Fruit fly (Drosophila melanogaster) whole organism, embryonic: ENCODE results near the gene CG42535.
A peak's percentile ranks its signal among the peaks of the same experiment; 100 is the strongest.

Source experiments
- Abd-B ChIP-seq: fragments of 200-800 bp; sonication (Bioruptor generic); optimal IDR thresholded peaks from 2 replicates; lab custom pipeline; 2018; ENCODE audit warnings: missing biosample characterization, mild to moderate bottlenecking, missing genetic modification characterization, moderate library complexity
- BEAF-32 ChIP-seq: fragments of 200-800 bp; sonication (Bioruptor generic); optimal IDR thresholded peaks from 3 replicates; lab custom pipeline; 2017; ENCODE audit warnings: missing biosample characterization, missing genetic modification characterization, mild to moderate bottlenecking, moderate library complexity, missing genetic modification reagents
- CG13424 ChIP-seq: fragments of 200-800 bp; sonication (Bioruptor generic); optimal IDR thresholded peaks from 2 replicates; lab custom pipeline; 2019; ENCODE audit warnings: missing biosample characterization, mild to moderate bottlenecking, missing genetic modification characterization, moderate library complexity
- CG13624 ChIP-seq: fragments of 200-800 bp; sonication (Bioruptor generic); optimal IDR thresholded peaks from 2 replicates; lab custom pipeline; 2016; ENCODE audit warnings: missing biosample characterization, missing genetic modification characterization
- CG15073 ChIP-seq: fragments of 200-800 bp; sonication (Bioruptor generic); optimal IDR thresholded peaks from 2 replicates; lab custom pipeline; 2016; ENCODE audit warnings: missing biosample characterization, missing genetic modification characterization
- CG15514 ChIP-seq: fragments of 200-800 bp; sonication (Bioruptor generic); optimal IDR thresholded peaks from 3 replicates; lab custom pipeline; 2017; ENCODE audit warnings: missing biosample characterization, missing genetic modification characterization, mild to moderate bottlenecking, moderate library complexity, missing genetic modification reagents
- CG2712 ChIP-seq: fragments of 200-800 bp; optimal IDR thresholded peaks from 3 replicates; lab custom pipeline; 2019; ENCODE audit warnings: missing biosample characterization, mild to moderate bottlenecking, missing genetic modification characterization, moderate library complexity
- CG3726 ChIP-seq: fragments of 200-800 bp; sonication (Bioruptor generic); IDR thresholded peaks from 3 replicates; pipeline ENCODE4, ENCODE4 v1.3.6; 2022; ENCODE audit warnings: missing biosample characterization, missing genetic modification characterization
- CG3847 ChIP-seq: fragments of 200-800 bp; sonication (Bioruptor generic); IDR thresholded peaks from 2 replicates; pipeline ENCODE4 v1.3.6; 2022; ENCODE audit warnings: missing biosample characterization, missing genetic modification characterization
- CG4854 ChIP-seq: fragments of 200-800 bp; sonication (Bioruptor generic); optimal IDR thresholded peaks from 2 replicates; lab custom pipeline; 2016; ENCODE audit warnings: missing biosample characterization, missing genetic modification characterization, inconsistent platforms
- CG7271 ChIP-seq: fragments of 200-800 bp; sonication (Bioruptor generic); optimal IDR thresholded peaks from 2 replicates; lab custom pipeline; 2018; ENCODE audit warnings: missing biosample characterization, mild to moderate bottlenecking, missing genetic modification characterization, moderate library complexity
- CG7745 ChIP-seq: fragments of 200-800 bp; sonication (Bioruptor generic); optimal IDR thresholded peaks from 2 replicates; lab custom pipeline; 2018; ENCODE audit warnings: missing biosample characterization, mild to moderate bottlenecking, missing genetic modification characterization, moderate library complexity
- CG7839 ChIP-seq: fragments of 200-800 bp; sonication (Bioruptor generic); optimal IDR thresholded peaks from 3 replicates; lab custom pipeline; 2018; ENCODE audit warnings: missing biosample characterization, mild to moderate bottlenecking, missing genetic modification characterization, moderate library complexity
- CG8281 ChIP-seq: fragments of 200-800 bp; sonication (Bioruptor generic); optimal IDR thresholded peaks from 2 replicates; lab custom pipeline; 2018; ENCODE audit warnings: missing biosample characterization, mild to moderate bottlenecking, missing genetic modification characterization, moderate library complexity
- CG9817 ChIP-seq: fragments of 200-800 bp; sonication (Bioruptor generic); optimal IDR thresholded peaks from 2 replicates; lab custom pipeline; 2018; ENCODE audit warnings: missing biosample characterization, mild to moderate bottlenecking, missing genetic modification characterization, moderate library complexity
- Deaf1 ChIP-seq: fragments of 200-800 bp; optimal IDR thresholded peaks from 3 replicates; lab custom pipeline; 2019; ENCODE audit warnings: missing biosample characterization, mild to moderate bottlenecking, missing genetic modification characterization, moderate library complexity
- Dref ChIP-seq: fragments of 200-800 bp; sonication (Bioruptor generic); IDR thresholded peaks from 2 replicates; pipeline ENCODE4 v1.3.6; 2022; ENCODE audit warnings: missing biosample characterization, missing genetic modification characterization
- Hey ChIP-seq: fragments of 200-800 bp; sonication (Bioruptor generic); optimal IDR thresholded peaks from 3 replicates; lab custom pipeline; 2018; ENCODE audit warnings: missing biosample characterization, mild to moderate bottlenecking, missing genetic modification characterization
- Kr ChIP-seq: fragments of 200-800 bp; sonication (Bioruptor generic); optimal IDR thresholded peaks from 2 replicates; lab custom pipeline; 2017; ENCODE audit warnings: missing biosample characterization, mild to moderate bottlenecking, missing genetic modification characterization
- Mrtf ChIP-seq: fragments of 200-800 bp; sonication (Bioruptor generic); IDR thresholded peaks from 3 replicates; pipeline ENCODE4 v1.3.6; 2022; ENCODE audit warnings: missing biosample characterization, missing genetic modification characterization
- NFAT ChIP-seq: fragments of 200-800 bp; sonication (Bioruptor generic); IDR thresholded peaks from 2 replicates; pipeline ENCODE4 v1.3.6; 2022; ENCODE audit warnings: missing biosample characterization, missing genetic modification characterization
- Nf-YB ChIP-seq: fragments of 200-800 bp; sonication (Bioruptor generic); optimal IDR thresholded peaks from 3 replicates; lab custom pipeline; 2019; ENCODE audit warnings: missing biosample characterization, mild to moderate bottlenecking, missing genetic modification characterization, moderate library complexity
- Oaz ChIP-seq: fragments of 200-800 bp; sonication (Bioruptor generic); IDR thresholded peaks from 2 replicates; pipeline ENCODE4 v1.3.6; 2022; ENCODE audit warnings: missing biosample characterization, missing genetic modification characterization
- Rfx ChIP-seq: fragments of 200-800 bp; sonication (Bioruptor generic); IDR thresholded peaks from 2 replicates; pipeline ENCODE4 v1.3.6; 2022; ENCODE audit warnings: missing biosample characterization, missing genetic modification characterization
- Sry-β ChIP-seq: fragments of 200-800 bp; sonication (Bioruptor generic); optimal IDR thresholded peaks from 2 replicates; lab custom pipeline; 2018; ENCODE audit warnings: missing biosample characterization, mild to moderate bottlenecking, missing genetic modification characterization, moderate library complexity
- TFAM ChIP-seq: fragments of 200-800 bp; sonication (Bioruptor generic); optimal IDR thresholded peaks from 2 replicates; lab custom pipeline; 2017; ENCODE audit warnings: missing biosample characterization, missing genetic modification characterization, inconsistent platforms
- ato ChIP-seq: fragments of 200-800 bp; sonication (Bioruptor generic); IDR thresholded peaks from 2 replicates; pipeline ENCODE4 v1.3.6; 2022; ENCODE audit warnings: missing biosample characterization, missing genetic modification characterization; ENCODE audit not compliant: partially characterized antibody
- cato ChIP-seq: fragments of 200-800 bp; sonication (Bioruptor generic); optimal IDR thresholded peaks from 2 replicates; lab custom pipeline; 2016; ENCODE audit warnings: missing biosample characterization, missing genetic modification characterization, borderline replicate concordance
- ci ChIP-seq: fragments of 200-800 bp; sonication (Bioruptor generic); IDR thresholded peaks from 3 replicates; pipeline ENCODE4 v1.3.6; 2022; ENCODE audit warnings: missing biosample characterization, missing genetic modification characterization
- dmrt99B ChIP-seq: fragments of 200-800 bp; sonication (Bioruptor generic); optimal IDR thresholded peaks from 2 replicates; lab custom pipeline; 2018; ENCODE audit warnings: missing biosample characterization, mild to moderate bottlenecking, missing genetic modification characterization, moderate library complexity
- fru ChIP-seq: fragments of >200 bp; optimal IDR thresholded peaks from 2 replicates; lab custom pipeline; 2017
- gcm2 ChIP-seq: fragments of 200-800 bp; sonication (Bioruptor generic); optimal IDR thresholded peaks from 2 replicates; lab custom pipeline; 2016; ENCODE audit warnings: missing biosample characterization, missing genetic modification characterization
- gem ChIP-seq: fragments of 200-800 bp; sonication (Bioruptor generic); optimal IDR thresholded peaks from 2 replicates; lab custom pipeline; 2019; ENCODE audit warnings: missing biosample characterization, mild to moderate bottlenecking, missing genetic modification characterization, moderate library complexity
- her ChIP-seq: fragments of 200-800 bp; sonication (Bioruptor generic); optimal IDR thresholded peaks from 2 replicates; lab custom pipeline; 2016; ENCODE audit warnings: missing biosample characterization, missing genetic modification characterization
- hkb ChIP-seq, 2 experiments: fragments of 200-800 bp in 1 of 2; fragments of >200 bp in 1 of 2; sonication (Bioruptor generic) in 1 of 2; IDR thresholded peaks in 1 of 2; optimal IDR thresholded peaks in 1 of 2; 2 replicates each; pipeline versions ENCODE4 v1.3.6 to Lab custom; 2017 to 2022; ENCODE audit warnings: missing biosample characterization in 1 of 2, missing genetic modification characterization in 1 of 2
- kni ChIP-seq: fragments of 200-800 bp; sonication (Bioruptor generic); optimal IDR thresholded peaks from 3 replicates; lab custom pipeline; 2017; ENCODE audit warnings: mild to moderate bottlenecking, missing biosample characterization, missing genetic modification reagents, missing genetic modification characterization
- lbe ChIP-seq: fragments of 200-800 bp; sonication (Bioruptor generic); optimal IDR thresholded peaks from 2 replicates; lab custom pipeline; 2016; ENCODE audit warnings: missing biosample characterization, mild to moderate bottlenecking, missing genetic modification characterization
- lov ChIP-seq, 2 experiments: fragments of 200-800 bp in 1 of 2; fragments of >200 bp in 1 of 2; sonication (Bioruptor generic) in 1 of 2; IDR thresholded peaks in 1 of 2; optimal IDR thresholded peaks in 1 of 2; 2 replicates in 1 of 2; 3 replicates in 1 of 2; pipeline versions ENCODE4 v1.3.6 to Lab custom; 2017 to 2022; ENCODE audit warnings: missing biosample characterization in 1 of 2, missing genetic modification characterization in 1 of 2
- odd ChIP-seq: fragments of 200-800 bp; sonication (Bioruptor generic); optimal IDR thresholded peaks from 2 replicates; lab custom pipeline; 2017; ENCODE audit warnings: missing biosample characterization, mild to moderate bottlenecking, missing genetic modification characterization
- p53 ChIP-seq: fragments of 200-800 bp; sonication (Bioruptor generic); optimal IDR thresholded peaks from 2 replicates; lab custom pipeline; 2016; ENCODE audit warnings: missing biosample characterization, missing genetic modification characterization
- pros ChIP-seq: fragments of 200-800 bp; sonication (Bioruptor generic); optimal IDR thresholded peaks from 3 replicates; lab custom pipeline; 2019; ENCODE audit warnings: missing biosample characterization, mild to moderate bottlenecking, missing genetic modification characterization, moderate library complexity
- pum ChIP-seq: fragments of 200-800 bp; sonication (Bioruptor generic); optimal IDR thresholded peaks from 2 replicates; lab custom pipeline; 2016; ENCODE audit warnings: missing biosample characterization, missing genetic modification characterization
- sqz ChIP-seq: fragments of 200-800 bp; sonication (Bioruptor generic); optimal IDR thresholded peaks from 3 replicates; lab custom pipeline; 2018; ENCODE audit warnings: missing biosample characterization, mild to moderate bottlenecking, missing genetic modification characterization
- stwl ChIP-seq: fragments of 200-800 bp; sonication (Bioruptor generic); optimal IDR thresholded peaks from 3 replicates; lab custom pipeline; 2018; ENCODE audit warnings: missing biosample characterization, mild to moderate bottlenecking, missing genetic modification characterization, moderate library complexity
- tgo ChIP-seq: fragments of 200-800 bp; sonication (Bioruptor generic); IDR thresholded peaks from 3 replicates; pipeline ENCODE4 v1.3.6; 2022; ENCODE audit warnings: missing biosample characterization, missing genetic modification characterization
- vvl ChIP-seq: fragments of 200-800 bp; sonication (Bioruptor generic); IDR thresholded peaks from 2 replicates; pipeline ENCODE4 v1.3.6; 2022; ENCODE audit warnings: missing biosample characterization, missing genetic modification characterization
- wdn ChIP-seq: fragments of 200-800 bp; sonication (Bioruptor generic); IDR thresholded peaks from 2 replicates; pipeline ENCODE4 v1.3.6; 2022; ENCODE audit warnings: missing biosample characterization, missing genetic modification characterization
- yki ChIP-seq: fragments of >200 bp; optimal IDR thresholded peaks from 3 replicates; lab custom pipeline; 2018
- zfh1 ChIP-seq: fragments of 200-800 bp; sonication (Bioruptor generic); IDR thresholded peaks from 3 replicates; pipeline ENCODE4 v1.3.6; 2022; ENCODE audit warnings: missing biosample characterization, missing genetic modification characterization

The CG42535 gene

DNA sequence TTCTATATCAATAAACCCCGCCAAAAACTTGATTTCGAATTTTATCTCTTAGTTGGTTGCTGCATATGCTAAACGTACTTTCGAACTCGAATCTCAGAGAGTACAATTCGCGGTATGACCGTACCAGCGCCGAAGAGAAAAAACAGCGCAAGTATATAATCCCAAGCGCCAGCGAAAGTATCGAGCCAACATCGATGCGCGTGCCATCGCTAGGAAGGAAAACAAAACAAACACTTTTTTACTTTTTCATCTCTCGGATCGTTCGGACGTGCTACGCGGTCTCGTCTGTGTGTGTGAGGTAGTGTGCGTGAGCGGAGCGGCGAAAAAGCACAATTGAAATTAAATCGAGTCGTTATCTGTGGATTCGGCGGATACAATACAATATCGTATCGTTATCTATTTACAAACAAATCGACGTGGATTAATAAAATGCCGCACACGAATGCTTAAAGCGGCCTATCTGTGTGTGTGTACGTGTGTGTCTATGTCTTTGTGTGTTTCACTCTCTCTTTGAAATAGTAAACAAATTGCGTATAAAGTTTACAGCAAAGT lies 33.9 kb upstream of the CG42535 start, which contains the start of gene simj (continued):
- TF ChIP-seq CG13424 (tag; lab: Kevin White, UChicago) = peak; percentile 47
- peak; percentile 8 for TF ChIP-seq gem (tag; lab: Kevin White, UChicago)
- no peak for TF ChIP-seq lov (optimal IDR thresholded peaks at IDR 0.05; lab: Kevin White, UChicago)
- TF ChIP-seq lov (GFP tag; IDR thresholded peaks at IDR 0.05; lab: Robert Waterston, UW) = no peak
- peak; percentile 69; the same call in 2 of the 3 replicates for TF ChIP-seq zfh1
- TF ChIP-seq CG4854 = no peak
- peak; percentile 71 for TF ChIP-seq lbe (GFP tag; lab: Kevin White, UChicago)
- peak; percentile 87 for TF ChIP-seq CG15514
- TF ChIP-seq CG7271 = peak; percentile 72
- TF ChIP-seq Hey (tag; lab: Kevin White, UChicago) = peak; percentile 42
- TF ChIP-seq cato (GFP tag; lab: Kevin White, UChicago) = no peak
- peak; percentile 18 for TF ChIP-seq pros (GFP tag; lab: Kevin White, UChicago)
- peak; percentile 79 for TF ChIP-seq ato (GFP tag; lab: Robert Waterston, UW)
- TF ChIP-seq Mrtf = no peak
- no peak for TF ChIP-seq fru
- peak; percentile 0 for TF ChIP-seq CG7745 (tag; lab: Kevin White, UChicago)
- peak; percentile 53 for TF ChIP-seq p53 (GFP tag; lab: Kevin White, UChicago)
- TF ChIP-seq hkb (optimal IDR thresholded peaks at IDR 0.05; lab: Kevin White, UChicago) = no peak
- peak; percentile 60 for TF ChIP-seq hkb (GFP tag; IDR thresholded peaks at IDR 0.05; lab: Robert Waterston, UW)
- no peak for TF ChIP-seq CG9817
- no peak for TF ChIP-seq CG8281 (tag; lab: Kevin White, UChicago)
- peak; percentile 80 for TF ChIP-seq Rfx
- TF ChIP-seq ci (GFP tag; lab: Robert Waterston, UW) = peak; percentile 81
- peak; percentile 68; the same call in 1 of the 2 replicates for TF ChIP-seq NFAT
- TF ChIP-seq yki (lab: Kevin White, UChicago) = no peak
- no peak; the same call in 1 of the 2 replicates for TF ChIP-seq wdn (GFP tag; lab: Robert Waterston, UW)
- TF ChIP-seq Abd-B (GFP tag; lab: Kevin White, UChicago) = no peak
- TF ChIP-seq Dref (GFP tag; lab: Robert Waterston, UW) = no peak; the same call in none of the 2 replicates
- TF ChIP-seq Sry-β (GFP tag; lab: Kevin White, UChicago) = no peak
- TF ChIP-seq CG2712 (tag; lab: Kevin White, UChicago) = peak; percentile 62
- TF ChIP-seq stwl (tag; lab: Kevin White, UChicago) = peak; percentile 66
- peak; percentile 77 for TF ChIP-seq vvl
- no peak for TF ChIP-seq TFAM (GFP tag; lab: Kevin White, UChicago)
- peak; percentile 53 for TF ChIP-seq kni (GFP tag; lab: Kevin White, UChicago)
- peak; percentile 67 for TF ChIP-seq sqz (GFP tag; lab: Kevin White, UChicago)
- TF ChIP-seq her (GFP tag; lab: Kevin White, UChicago) = peak; percentile 80
- peak; percentile 42 for TF ChIP-seq odd (GFP tag; lab: Kevin White, UChicago)
- peak; percentile 11 for TF ChIP-seq CG7839 (tag; lab: Kevin White, UChicago)
- no peak for TF ChIP-seq CG15073 (GFP tag; lab: Kevin White, UChicago)
- peak; percentile 92 for TF ChIP-seq BEAF-32
- TF ChIP-seq tgo = 0 out of 3 replicates have a peak, but pooled peaks have one; percentile 18
- no peak for TF ChIP-seq pum (GFP tag; lab: Kevin White, UChicago)
- TF ChIP-seq CG13624 = peak; percentile 75
- TF ChIP-seq Oaz (GFP tag; lab: Robert Waterston, UW) = no peak
- TF ChIP-seq CG3847 (GFP tag; lab: Robert Waterston, UW) = no peak
- TF ChIP-seq Nf-YB (GFP tag; lab: Kevin White, UChicago) = peak; percentile 19
- peak; percentile 61 for TF ChIP-seq gcm2
- peak; percentile 34 for TF ChIP-seq dmrt99B
- no peak for TF ChIP-seq Kr (GFP tag; lab: Kevin White, UChicago)
- no peak for TF ChIP-seq CG3726 (GFP tag; lab: Robert Waterston, UW)
- TF ChIP-seq Deaf1 (tag; lab: Kevin White, UChicago) = peak; percentile 60
